Fruit fly (Drosophila melanogaster) whole organism, embryonic: Measurements from ENCODE around the gene Best2.

Source experiments
- ATbp ChIP-seq: fragments of 200-800 bp; sonication (Bioruptor generic); optimal IDR thresholded peaks from 2 replicates; lab custom pipeline; 2017; ENCODE audit warnings: missing biosample characterization, mild to moderate bottlenecking, missing genetic modification characterization, missing genetic modification reagents
- Atf6 ChIP-seq: fragments of 200-800 bp; sonication (Bioruptor generic); IDR thresholded peaks from 2 replicates; pipeline ENCODE4 v1.3.6; 2022; ENCODE audit warnings: missing biosample characterization, missing genetic modification characterization
- CG10979 ChIP-seq: fragments of 200-800 bp; sonication (Bioruptor generic); optimal IDR thresholded peaks from 2 replicates; lab custom pipeline; 2018; ENCODE audit warnings: missing biosample characterization, mild to moderate bottlenecking, missing genetic modification characterization, moderate library complexity
- CG12071 ChIP-seq: fragments of 200-800 bp; sonication (Bioruptor generic); optimal IDR thresholded peaks from 3 replicates; lab custom pipeline; 2018; ENCODE audit warnings: missing biosample characterization, mild to moderate bottlenecking, missing genetic modification characterization
- CG15514 ChIP-seq: fragments of 200-800 bp; sonication (Bioruptor generic); optimal IDR thresholded peaks from 3 replicates; lab custom pipeline; 2017; ENCODE audit warnings: missing biosample characterization, missing genetic modification characterization, mild to moderate bottlenecking, moderate library complexity, missing genetic modification reagents
- CG18619 ChIP-seq: fragments of 200-800 bp; sonication (Bioruptor generic); optimal IDR thresholded peaks from 3 replicates; lab custom pipeline; 2017; ENCODE audit warnings: missing biosample characterization, mild to moderate bottlenecking, missing genetic modification characterization
- CG18764 ChIP-seq: fragments of 200-800 bp; sonication (Bioruptor generic); optimal IDR thresholded peaks from 3 replicates; lab custom pipeline; 2016; ENCODE audit warnings: missing biosample characterization, missing genetic modification characterization
- CG2875 ChIP-seq: fragments of 200-800 bp; sonication (Bioruptor generic); optimal IDR thresholded peaks from 2 replicates; lab custom pipeline; 2017; ENCODE audit warnings: missing biosample characterization, mild to moderate bottlenecking, missing genetic modification characterization, missing genetic modification reagents
- CG30431 ChIP-seq: fragments of 200-800 bp; sonication (Bioruptor generic); optimal IDR thresholded peaks from 2 replicates; lab custom pipeline; 2017; ENCODE audit warnings: missing biosample characterization, missing genetic modification characterization
- CG31365 ChIP-seq: fragments of 200-800 bp; sonication (Bioruptor generic); optimal IDR thresholded peaks from 2 replicates; lab custom pipeline; 2018; ENCODE audit warnings: missing biosample characterization, mild to moderate bottlenecking, missing genetic modification characterization
- CG33213 ChIP-seq: fragments of 200-800 bp; sonication (Bioruptor generic); optimal IDR thresholded peaks from 3 replicates; lab custom pipeline; 2016; ENCODE audit warnings: missing biosample characterization, missing genetic modification characterization
- CG6254 ChIP-seq: fragments of 200-800 bp; sonication (Bioruptor generic); optimal IDR thresholded peaks from 3 replicates; lab custom pipeline; 2017; ENCODE audit warnings: mild to moderate bottlenecking, missing biosample characterization, missing genetic modification reagents, missing genetic modification characterization
- CG8388 ChIP-seq: fragments of 200-800 bp; sonication (Bioruptor generic); optimal IDR thresholded peaks from 2 replicates; lab custom pipeline; 2019; ENCODE audit warnings: missing biosample characterization, mild to moderate bottlenecking, missing genetic modification characterization, moderate library complexity
- CG9727 ChIP-seq: fragments of 200-800 bp; sonication (Bioruptor generic); optimal IDR thresholded peaks from 3 replicates; lab custom pipeline; 2017; ENCODE audit warnings: missing biosample characterization, mild to moderate bottlenecking, missing genetic modification characterization
- D ChIP-seq, 2 experiments: fragments of 200-800 bp in 1 of 2; fragments of >200 bp in 1 of 2; sonication (Bioruptor generic) in 1 of 2; optimal IDR thresholded peaks; 2 replicates in 1 of 2; 3 replicates in 1 of 2; lab custom pipeline; 2017; ENCODE audit warnings: mild to moderate bottlenecking in 1 of 2, missing biosample characterization in 1 of 2, missing genetic modification characterization in 1 of 2, missing genetic modification reagents in 1 of 2
- Dip3 ChIP-seq: fragments of 200-800 bp; sonication (Bioruptor generic); optimal IDR thresholded peaks from 3 replicates; lab custom pipeline; 2016; ENCODE audit warnings: missing biosample characterization, missing genetic modification characterization
- Drgx ChIP-seq: fragments of 200-800 bp; sonication (Bioruptor generic); IDR thresholded peaks from 2 replicates; pipeline ENCODE4 v1.3.6; 2022; ENCODE audit warnings: missing biosample characterization, missing genetic modification characterization
- HmgZ ChIP-seq: fragments of 200-800 bp; sonication (Bioruptor generic); optimal IDR thresholded peaks from 2 replicates; lab custom pipeline; 2018; ENCODE audit warnings: missing biosample characterization, mild to moderate bottlenecking, missing genetic modification characterization
- MESR4 ChIP-seq: fragments of 200-800 bp; sonication (Bioruptor generic); optimal IDR thresholded peaks from 2 replicates; lab custom pipeline; 2018; ENCODE audit warnings: missing biosample characterization, mild to moderate bottlenecking, missing genetic modification characterization, moderate library complexity
- MTF-1 ChIP-seq: fragments of 200-800 bp; sonication (Bioruptor generic); optimal IDR thresholded peaks from 2 replicates; lab custom pipeline; 2018; ENCODE audit warnings: missing biosample characterization, mild to moderate bottlenecking, missing genetic modification characterization, borderline replicate concordance
- Meics ChIP-seq: fragments of 200-800 bp; sonication (Bioruptor generic); optimal IDR thresholded peaks from 2 replicates; lab custom pipeline; 2017; ENCODE audit warnings: missing biosample characterization, mild to moderate bottlenecking, missing genetic modification characterization
- NK7.1 ChIP-seq: fragments of 200-800 bp; sonication (Bioruptor generic); optimal IDR thresholded peaks from 3 replicates; lab custom pipeline; 2016; ENCODE audit warnings: missing biosample characterization, missing genetic modification characterization
- Six4 ChIP-seq: fragments of 200-800 bp; sonication (Bioruptor generic); optimal IDR thresholded peaks from 2 replicates; lab custom pipeline; 2016; ENCODE audit warnings: missing biosample characterization, missing genetic modification characterization
- Sry-β ChIP-seq: fragments of 200-800 bp; sonication (Bioruptor generic); optimal IDR thresholded peaks from 2 replicates; lab custom pipeline; 2018; ENCODE audit warnings: missing biosample characterization, mild to moderate bottlenecking, missing genetic modification characterization, moderate library complexity
- ac ChIP-seq: fragments of 200-800 bp; sonication (Bioruptor generic); optimal IDR thresholded peaks from 3 replicates; lab custom pipeline; 2017; ENCODE audit warnings: missing biosample characterization, mild to moderate bottlenecking, missing genetic modification characterization
- bigmax ChIP-seq: fragments of 200-800 bp; sonication (Bioruptor generic); optimal IDR thresholded peaks from 2 replicates; lab custom pipeline; 2018; ENCODE audit warnings: missing biosample characterization, mild to moderate bottlenecking, missing genetic modification characterization
- chinmo ChIP-seq: fragments of 200-800 bp; sonication (Bioruptor generic); IDR thresholded peaks from 4 replicates; pipeline ENCODE4 v1.3.6; 2022; ENCODE audit warnings: missing biosample characterization, missing genetic modification characterization; ENCODE audit not compliant: partially characterized antibody
- knrl ChIP-seq: fragments of 200-800 bp; sonication (Bioruptor generic); IDR thresholded peaks from 3 replicates; pipeline ENCODE4 v1.3.6; 2022; ENCODE audit warnings: missing biosample characterization, missing genetic modification characterization; ENCODE audit not compliant: partially characterized antibody
- mirr ChIP-seq: fragments of 200-800 bp; sonication (Bioruptor generic); optimal IDR thresholded peaks from 3 replicates; lab custom pipeline; 2018; ENCODE audit warnings: missing biosample characterization, mild to moderate bottlenecking, missing genetic modification characterization
- onecut ChIP-seq: fragments of 200-800 bp; sonication (Bioruptor generic); IDR thresholded peaks from 2 replicates; pipeline ENCODE4 v1.3.6; 2022; ENCODE audit warnings: missing biosample characterization, missing genetic modification characterization
- org-1 ChIP-seq: fragments of 200-800 bp; sonication (Bioruptor generic); optimal IDR thresholded peaks from 2 replicates; lab custom pipeline; 2017; ENCODE audit warnings: missing biosample characterization, missing genetic modification characterization
- pfk ChIP-seq: fragments of 200-800 bp; sonication (Bioruptor generic); optimal IDR thresholded peaks from 2 replicates; lab custom pipeline; 2018; ENCODE audit warnings: missing biosample characterization, mild to moderate bottlenecking, missing genetic modification characterization, moderate library complexity
- pros ChIP-seq: fragments of 200-800 bp; sonication (Bioruptor generic); optimal IDR thresholded peaks from 3 replicates; lab custom pipeline; 2019; ENCODE audit warnings: missing biosample characterization, mild to moderate bottlenecking, missing genetic modification characterization, moderate library complexity
- pzg ChIP-seq: fragments of 200-800 bp; sonication (Bioruptor generic); optimal IDR thresholded peaks from 3 replicates; lab custom pipeline; 2018; ENCODE audit warnings: missing biosample characterization, mild to moderate bottlenecking, missing genetic modification characterization, moderate library complexity
- salm ChIP-seq: fragments of 200-800 bp; sonication (Bioruptor generic); optimal IDR thresholded peaks from 2 replicates; lab custom pipeline; 2018; ENCODE audit warnings: missing biosample characterization, mild to moderate bottlenecking, missing genetic modification characterization
- schlank ChIP-seq: fragments of 200-800 bp; sonication (Bioruptor generic); optimal IDR thresholded peaks from 2 replicates; lab custom pipeline; 2018; ENCODE audit warnings: missing biosample characterization, mild to moderate bottlenecking, missing genetic modification characterization
- sens-2 ChIP-seq: fragments of 200-800 bp; sonication (Bioruptor generic); IDR thresholded peaks from 2 replicates; pipeline ENCODE4 v1.3.6; 2022; ENCODE audit warnings: missing biosample characterization, missing genetic modification characterization
- ssp ChIP-seq: fragments of 200-800 bp; sonication (Bioruptor generic); IDR thresholded peaks from 2 replicates; pipeline ENCODE4 v1.3.6; 2022; ENCODE audit warnings: missing biosample characterization, missing genetic modification characterization
- usp ChIP-seq: fragments of >200 bp; optimal IDR thresholded peaks from 2 replicates; lab custom pipeline; 2017; ENCODE audit warnings: missing biosample characterization, missing genetic modification characterization
- wek ChIP-seq: fragments of 200-800 bp; sonication (Bioruptor generic); optimal IDR thresholded peaks from 3 replicates; lab custom pipeline; 2018; ENCODE audit warnings: missing biosample characterization, mild to moderate bottlenecking, missing genetic modification characterization, moderate library complexity
- zfh1 ChIP-seq: fragments of 200-800 bp; sonication (Bioruptor generic); IDR thresholded peaks from 3 replicates; pipeline ENCODE4 v1.3.6; 2022; ENCODE audit warnings: missing biosample characterization, missing genetic modification characterization

The Best2 gene

DNA sequence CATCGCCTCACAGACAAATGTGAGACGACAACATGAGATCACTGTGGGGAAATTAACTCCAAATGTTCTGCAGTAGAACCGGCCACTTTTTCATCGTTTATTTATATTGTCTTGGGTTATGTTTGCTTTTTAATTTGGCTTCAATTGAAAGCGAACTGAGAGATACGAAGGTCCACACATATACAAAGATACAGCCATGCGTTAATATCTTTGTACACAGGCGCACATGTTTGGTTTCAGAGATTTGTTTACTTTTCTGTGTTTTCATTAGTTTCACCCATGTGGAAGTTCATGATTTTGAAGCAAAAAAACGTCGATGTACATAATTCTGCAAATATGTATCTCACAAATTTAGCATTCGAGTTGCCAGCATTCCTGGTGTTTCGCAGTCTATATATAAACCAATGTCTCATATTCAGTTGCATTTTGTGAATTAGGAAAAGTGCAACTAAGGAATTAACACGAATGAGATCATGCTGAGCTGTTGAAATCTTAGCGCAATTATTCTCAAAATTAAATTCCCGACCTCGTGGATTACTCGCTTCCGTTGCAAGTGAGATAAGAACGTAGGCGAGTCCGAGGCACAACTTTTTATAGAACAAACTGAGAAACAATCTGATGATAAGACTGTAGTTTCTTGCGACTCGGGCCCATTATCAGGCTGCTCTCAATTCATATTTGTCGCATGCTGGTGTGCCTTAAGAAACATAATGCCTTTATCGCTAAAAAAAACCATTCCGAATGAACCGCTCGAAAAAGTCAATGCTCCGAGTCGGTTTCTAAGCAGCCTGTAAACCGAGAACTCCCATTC lies 40.3 kb downstream of the Best2 start (continued):
- TF ChIP-seq NK7.1 (GFP tag; lab: Kevin White, UChicago) (no peak), mirr (GFP tag; lab: Kevin White, UChicago) (peak; percentile 78), MTF-1 (GFP tag; lab: Kevin White, UChicago) (peak; percentile 70), CG2875 (peak; percentile 47), CG6254 (peak; percentile 25), wek (GFP tag; lab: Kevin White, UChicago) (peak; percentile 73), schlank (peak; percentile 28), CG31365 (peak; percentile 67), CG18619 (GFP tag; lab: Kevin White, UChicago) (peak; percentile 42), Sry-β (GFP tag; lab: Kevin White, UChicago) (peak; percentile 54), bigmax (GFP tag; lab: Kevin White, UChicago) (peak; percentile 47), CG15514 (peak; percentile 56), HmgZ (tag; lab: Kevin White, UChicago) (peak; percentile 16), ATbp (GFP tag; lab: Kevin White, UChicago) (peak; percentile 55), CG12071 (GFP tag; lab: Kevin White, UChicago) (peak; percentile 78), sens-2 (GFP tag; lab: Robert Waterston, UW) (no peak), CG10979 (peak; percentile 27), CG8388 (no peak), D (optimal IDR thresholded peaks at IDR 0.05; lab: Kevin White, UChicago) (no peak), D (GFP tag; optimal IDR thresholded peaks at IDR 0.05; lab: Kevin White, UChicago) (peak; percentile 38), Drgx (GFP tag; lab: Robert Waterston, UW) (no peak), Atf6 (GFP tag; lab: Robert Waterston, UW) (0 out of 2 replicates have a peak, but pooled peaks have one; percentile 27), zfh1 (GFP tag; lab: Robert Waterston, UW) (no peak), onecut (GFP tag; lab: Robert Waterston, UW) (peak; percentile 54), CG33213 (GFP tag; lab: Kevin White, UChicago) (no peak), chinmo (0 out of 4 replicates have a peak, but pooled peaks have one; percentile 59), pzg (GFP tag; lab: Kevin White, UChicago) (no peak), Dip3 (no peak), knrl (no peak), salm (tag; lab: Kevin White, UChicago) (peak; percentile 49), MESR4 (GFP tag; lab: Kevin White, UChicago) (no peak), ssp (GFP tag; lab: Robert Waterston, UW) (no peak), pros (GFP tag; lab: Kevin White, UChicago) (peak; percentile 58), pfk (GFP tag; lab: Kevin White, UChicago) (peak; percentile 67), usp (GFP tag; lab: Kevin White, UChicago) (no peak), CG30431 (GFP tag; lab: Kevin White, UChicago) (no peak), CG18764 (peak; percentile 30), ac (peak; percentile 60), Six4 (GFP tag; lab: Kevin White, UChicago) (no peak), CG9727 (GFP tag; lab: Kevin White, UChicago) (peak; percentile 58), org-1 (GFP tag; lab: Kevin White, UChicago) (peak; percentile 52), Meics (GFP tag; lab: Kevin White, UChicago) (peak; percentile 53)
